Fruit fly (Drosophila melanogaster) whole organism: ENCODE results near the gene dnc.

Source experiments
- CG8478 ChIP-seq: fragments of >200 bp; optimal IDR thresholded peaks from 2 replicates; lab custom pipeline; 2018; ENCODE audit warnings: inconsistent platforms
- Dll ChIP-seq: fragments of >200 bp; optimal IDR thresholded peaks from 2 replicates; lab custom pipeline; 2017
- EcR ChIP-seq, 2 experiments: fragments of >200 bp; optimal IDR thresholded peaks; 2 replicates each; lab custom pipeline; 2017; ENCODE audit warnings: missing biosample characterization in 2 of 2, missing genetic modification characterization in 2 of 2, missing genetic modification reagents in 2 of 2
- pan ChIP-seq: fragments of >200 bp; optimal IDR thresholded peaks from 2 replicates; lab custom pipeline; 2017
- psq ChIP-seq: fragments of >200 bp; optimal IDR thresholded peaks from 2 replicates; lab custom pipeline; 2017
- usp ChIP-seq: fragments of >200 bp; optimal IDR thresholded peaks from 2 replicates; lab custom pipeline; 2017; ENCODE audit warnings: missing biosample characterization, missing genetic modification characterization, mixed read lengths

The dnc gene

DNA sequence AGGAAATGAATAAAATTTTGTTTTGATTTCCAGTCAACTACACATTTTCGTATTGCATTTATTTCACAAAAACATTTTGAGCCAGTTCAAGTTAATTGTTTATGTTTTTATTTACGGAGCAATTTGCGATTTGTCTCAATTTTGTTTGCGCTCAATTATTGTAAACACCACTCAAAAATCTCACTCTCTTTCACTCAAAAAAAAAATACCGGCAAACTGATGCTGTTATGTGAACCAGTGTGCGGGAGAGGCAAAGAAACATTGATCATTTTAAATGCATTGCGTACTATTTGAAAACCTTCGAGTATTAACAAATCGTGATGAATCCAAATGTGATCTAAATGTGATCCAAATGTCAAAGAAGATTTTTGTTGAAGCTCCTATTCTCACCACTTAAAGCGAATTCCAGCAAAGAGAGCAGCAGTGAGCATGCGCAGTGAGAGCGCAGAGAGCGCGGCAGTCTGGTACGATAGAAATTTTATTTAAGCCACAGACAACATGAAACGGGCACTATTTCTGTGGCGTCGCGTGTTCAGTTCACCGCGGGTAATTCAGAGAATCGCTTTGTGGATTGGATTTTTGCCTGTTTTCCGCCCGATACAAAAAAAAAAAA, 196.5 kb downstream of the dnc start, which contains the start of gene Myc:
Gene Myc, plus strand, starts transcription at position 504 of the 613 bp plus-strand sequence.
- TF ChIP-seq CG8478 (lab: Kevin White, UChicago) (no peak), Dll (lab: Kevin White, UChicago) (no peak)

DNA sequence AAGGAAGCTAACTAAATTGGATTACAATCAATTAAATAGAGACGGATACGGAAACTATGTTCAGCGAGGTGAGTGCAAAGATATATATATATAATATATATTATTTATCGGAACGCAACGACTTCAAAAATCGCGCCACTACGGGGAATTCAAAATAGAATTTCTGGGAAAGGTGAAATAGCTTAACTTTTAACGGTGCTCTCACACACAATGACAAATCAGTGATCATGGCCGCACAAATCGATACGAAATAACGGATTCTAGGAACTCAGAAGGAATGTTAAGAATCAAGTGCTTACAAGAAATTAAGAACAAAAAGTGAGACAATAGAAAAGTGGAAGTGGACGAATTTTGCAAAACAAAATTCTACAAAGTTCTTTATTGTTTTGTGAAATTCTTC, 197.4 kb downstream of the dnc start:
- TF ChIP-seq EcR (GFP tag; optimal IDR thresholded peaks at IDR 0.05; lab: Kevin White, UChicago) (no peak), psq (no peak), usp (GFP tag; lab: Kevin White, UChicago) (no peak), pan (no peak), CG8478 (lab: Kevin White, UChicago) (no peak), Dll (lab: Kevin White, UChicago) (no peak)

DNA sequence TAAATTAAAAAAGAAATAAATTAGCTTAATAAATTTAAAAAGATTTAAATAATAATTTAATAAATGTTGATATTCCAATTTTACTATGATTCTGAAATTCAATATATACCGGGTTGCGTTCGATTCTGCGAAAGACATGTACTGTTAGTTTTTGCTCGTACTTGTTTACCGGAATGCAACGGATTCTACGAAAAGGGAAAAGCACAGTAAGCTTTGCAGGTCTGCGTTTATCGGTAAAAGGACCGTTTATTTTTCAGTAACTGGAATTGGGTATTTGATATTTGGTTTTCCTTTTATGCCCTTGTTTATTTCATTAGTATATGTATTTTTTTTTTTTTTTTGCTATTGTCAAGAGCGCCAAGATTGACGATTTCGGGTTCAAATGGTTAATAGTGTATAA, 198.0 kb downstream of the dnc start:
- no peak for TF ChIP-seq psq
- TF ChIP-seq pan, result no peak
- TF ChIP-seq CG8478 (lab: Kevin White, UChicago), result no peak
- TF ChIP-seq Dll (lab: Kevin White, UChicago), result no peak
- no peak for TF ChIP-seq usp (GFP tag; lab: Kevin White, UChicago)
- TF ChIP-seq EcR (GFP tag; optimal IDR thresholded peaks at IDR 0.05; lab: Kevin White, UChicago), result no peak

DNA sequence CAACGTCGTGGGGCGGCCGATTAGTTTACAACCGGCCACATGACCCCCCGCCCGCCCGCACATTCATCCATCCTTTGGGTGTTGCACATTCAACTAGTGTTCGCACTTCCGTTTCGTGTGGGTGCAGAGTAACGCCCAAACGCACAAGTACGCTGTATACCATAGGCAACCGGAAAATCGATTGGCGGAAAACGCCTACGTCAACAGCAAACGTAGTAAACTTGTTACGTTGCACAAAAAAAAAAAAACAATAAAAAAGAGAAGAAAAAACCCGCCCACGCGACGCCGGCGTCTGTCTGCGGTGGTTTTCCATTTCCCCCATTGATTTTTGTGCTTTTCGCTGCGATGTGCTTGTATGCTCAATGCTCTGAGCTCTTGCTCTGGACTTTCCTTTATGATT, 200.2 kb downstream of the dnc start:
- TF ChIP-seq EcR (GFP tag; optimal IDR thresholded peaks at IDR 0.05; lab: Kevin White, UChicago) (no peak), psq (no peak), CG8478 (lab: Kevin White, UChicago) (no peak), usp (GFP tag; lab: Kevin White, UChicago) (no peak), pan (no peak), Dll (lab: Kevin White, UChicago) (no peak)

DNA sequence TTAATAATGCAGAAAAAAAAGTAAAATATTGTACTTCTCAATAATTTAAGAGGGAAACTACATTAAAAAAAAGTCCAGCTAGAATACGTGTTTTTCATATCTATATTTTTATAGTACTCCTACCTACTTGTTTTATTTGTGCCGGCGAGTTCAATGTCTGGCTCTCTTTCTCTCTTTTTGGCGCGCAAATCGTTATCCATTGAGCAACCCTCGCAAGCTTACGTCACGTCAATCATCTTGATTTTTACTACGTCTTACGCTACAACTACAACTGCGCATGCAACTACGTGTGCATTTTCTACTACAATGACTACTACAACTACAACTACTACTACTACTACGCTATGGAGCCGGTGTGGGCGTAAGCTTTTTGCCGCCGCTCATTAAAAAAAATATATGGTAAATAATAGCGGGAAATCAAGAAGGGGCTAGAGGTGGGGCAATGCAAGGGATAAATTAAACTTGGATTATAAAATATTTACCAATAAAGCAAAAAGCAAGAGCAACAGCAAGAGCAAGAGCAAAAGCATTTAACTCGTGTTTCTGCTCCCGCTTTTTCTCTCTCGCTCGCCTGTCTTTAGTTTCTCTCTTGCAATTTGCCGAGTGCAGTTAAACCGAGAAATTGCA, 201.2 kb downstream of the dnc start:
- TF ChIP-seq psq (no peak), Dll (lab: Kevin White, UChicago) (no peak), usp (GFP tag; lab: Kevin White, UChicago) (no peak), pan (no peak), CG8478 (lab: Kevin White, UChicago) (no peak), EcR (GFP tag; optimal IDR thresholded peaks at IDR 0.05; lab: Kevin White, UChicago) (no peak)

DNA sequence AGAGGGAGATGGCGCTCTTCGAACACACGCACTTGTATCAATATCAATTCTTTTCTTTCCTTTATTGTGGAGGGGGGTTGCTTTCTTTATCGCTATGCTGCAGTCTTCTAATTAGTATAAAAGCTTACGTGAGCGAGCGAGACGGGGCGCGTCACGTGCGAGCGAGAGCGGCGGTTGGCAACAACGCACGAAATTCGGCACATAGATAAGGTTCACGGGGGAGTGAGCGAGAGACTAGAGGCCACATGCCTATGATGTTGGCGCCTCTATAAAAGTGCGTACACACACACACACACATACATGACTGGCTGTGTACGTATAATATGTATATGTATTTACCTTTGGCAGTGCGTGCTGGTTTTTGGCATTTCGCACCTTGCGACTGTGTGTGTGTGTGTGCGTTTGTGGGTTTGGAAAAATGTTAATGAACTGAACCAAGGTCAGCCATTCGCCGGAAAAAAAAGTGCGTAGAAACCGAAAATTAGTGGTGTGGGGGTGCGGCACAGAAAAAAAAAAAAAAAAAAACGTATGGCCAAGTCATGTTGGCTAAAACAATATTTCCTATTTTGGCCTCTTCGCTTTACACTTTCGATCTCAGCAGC, 202.4 kb downstream of the dnc start:
- TF ChIP-seq pan, result no peak
- TF ChIP-seq psq, result no peak
- TF ChIP-seq usp (GFP tag; lab: Kevin White, UChicago), result no peak
- TF ChIP-seq EcR (GFP tag; optimal IDR thresholded peaks at IDR 0.05; lab: Kevin White, UChicago), result no peak
- TF ChIP-seq CG8478 (lab: Kevin White, UChicago), result no peak
- TF ChIP-seq Dll (lab: Kevin White, UChicago), result no peak

DNA sequence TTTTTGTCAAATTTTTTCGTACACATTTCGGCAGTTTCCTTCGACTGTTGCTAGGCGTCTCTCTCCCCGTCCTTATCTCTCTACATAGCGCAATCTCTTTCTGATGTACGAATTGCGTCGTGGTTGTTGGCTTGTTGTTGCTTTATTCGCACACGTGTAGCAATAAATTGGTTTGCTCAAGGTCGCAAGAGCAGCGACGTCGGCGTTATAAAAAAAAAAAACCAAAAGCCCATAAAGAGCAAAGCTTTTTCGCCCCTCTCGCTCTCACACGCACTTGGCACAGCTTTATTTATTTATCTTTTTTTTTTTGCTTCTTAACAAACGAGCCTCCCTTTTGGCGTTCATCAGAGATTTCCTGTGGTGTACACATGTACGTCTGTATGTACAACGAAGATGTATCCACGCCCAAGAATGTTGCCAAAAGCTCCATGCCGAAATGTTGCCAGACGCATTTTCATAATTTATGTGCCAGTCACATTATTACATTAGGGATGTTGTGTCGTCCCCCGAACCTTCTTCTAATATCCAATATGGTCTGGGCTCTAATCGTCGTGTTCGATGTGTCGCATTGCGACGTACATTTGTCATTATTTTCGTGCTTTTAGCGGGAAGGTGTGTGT, 203.2 kb downstream of the dnc start:
- TF ChIP-seq usp (GFP tag; lab: Kevin White, UChicago), result no peak
- no peak for TF ChIP-seq Dll (lab: Kevin White, UChicago)
- no peak for TF ChIP-seq CG8478 (lab: Kevin White, UChicago)
- TF ChIP-seq psq, result no peak
- no peak for TF ChIP-seq EcR (GFP tag; optimal IDR thresholded peaks at IDR 0.05; lab: Kevin White, UChicago)
- TF ChIP-seq pan, result no peak

DNA sequence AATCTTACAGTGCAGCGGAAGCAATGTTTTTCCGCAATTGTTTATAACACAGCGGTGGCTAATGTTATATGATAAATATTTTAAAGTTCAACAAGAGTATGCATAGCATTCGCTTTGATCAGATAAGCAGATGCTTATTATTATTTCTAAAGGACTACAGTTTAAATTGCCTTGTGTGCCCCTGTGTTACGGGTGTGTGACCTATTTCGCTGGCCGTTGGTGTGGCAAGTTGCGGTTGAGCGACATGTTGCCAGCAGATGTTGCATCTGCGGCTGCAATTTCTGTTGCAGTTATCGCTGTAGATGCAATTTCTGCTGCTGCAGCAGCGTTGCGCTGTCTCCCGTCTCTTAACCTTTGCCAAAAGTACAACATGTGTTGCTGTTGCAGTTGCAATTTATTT, 204.0 kb downstream of the dnc start:
- no peak for TF ChIP-seq pan
- no peak for TF ChIP-seq usp (GFP tag; lab: Kevin White, UChicago)
- no peak for TF ChIP-seq CG8478 (lab: Kevin White, UChicago)

DNA sequence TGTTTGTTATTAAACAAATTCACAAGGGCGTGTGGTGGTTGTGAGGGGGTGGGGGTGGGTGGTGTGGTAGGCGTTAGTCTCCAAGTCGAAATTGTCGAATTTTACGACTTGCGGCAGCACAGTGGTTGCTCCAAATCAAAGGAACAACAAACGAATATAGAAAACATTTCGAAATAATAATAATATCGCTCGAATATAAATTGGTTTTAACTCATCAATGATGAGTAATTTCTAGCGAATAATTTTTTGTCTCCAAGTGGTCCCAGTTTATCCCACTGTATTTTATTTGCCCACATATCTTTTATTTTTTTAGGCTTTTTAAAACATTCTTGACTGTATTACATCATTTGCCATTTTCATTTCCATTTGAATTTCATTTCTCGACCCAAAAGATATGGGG, 204.7 kb downstream of the dnc start:
- TF ChIP-seq usp (GFP tag; lab: Kevin White, UChicago) (no peak), CG8478 (lab: Kevin White, UChicago) (no peak), EcR (GFP tag; optimal IDR thresholded peaks at IDR 0.05; lab: Kevin White, UChicago) (no peak), Dll (lab: Kevin White, UChicago) (no peak), pan (no peak), psq (no peak)

DNA sequence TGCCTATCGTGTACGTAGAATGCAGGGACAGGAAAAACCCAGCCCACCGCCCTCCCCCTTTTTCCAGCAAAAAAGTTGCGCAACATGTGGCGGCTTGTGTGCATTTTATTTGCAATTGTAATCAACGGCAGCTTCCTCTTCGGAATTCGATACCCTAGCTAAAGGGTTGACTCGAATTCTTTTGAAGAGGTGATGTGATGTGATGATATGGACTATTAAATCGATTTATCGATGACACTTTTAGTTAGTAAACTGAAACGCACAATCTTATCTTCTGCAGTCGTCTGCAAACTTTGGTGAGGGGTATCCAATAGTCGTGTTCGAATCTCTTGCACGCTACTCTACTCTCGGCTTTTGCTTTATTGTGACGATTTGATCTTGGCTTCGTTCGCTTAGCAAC, 205.4 kb downstream of the dnc start:
- TF ChIP-seq psq, result no peak
- no peak for TF ChIP-seq usp (GFP tag; lab: Kevin White, UChicago)
- TF ChIP-seq pan, result peak; percentile 89
- TF ChIP-seq CG8478 (lab: Kevin White, UChicago), result no peak
- no peak for TF ChIP-seq Dll (lab: Kevin White, UChicago)
- TF ChIP-seq EcR (GFP tag; optimal IDR thresholded peaks at IDR 0.05; lab: Kevin White, UChicago), result no peak

DNA sequence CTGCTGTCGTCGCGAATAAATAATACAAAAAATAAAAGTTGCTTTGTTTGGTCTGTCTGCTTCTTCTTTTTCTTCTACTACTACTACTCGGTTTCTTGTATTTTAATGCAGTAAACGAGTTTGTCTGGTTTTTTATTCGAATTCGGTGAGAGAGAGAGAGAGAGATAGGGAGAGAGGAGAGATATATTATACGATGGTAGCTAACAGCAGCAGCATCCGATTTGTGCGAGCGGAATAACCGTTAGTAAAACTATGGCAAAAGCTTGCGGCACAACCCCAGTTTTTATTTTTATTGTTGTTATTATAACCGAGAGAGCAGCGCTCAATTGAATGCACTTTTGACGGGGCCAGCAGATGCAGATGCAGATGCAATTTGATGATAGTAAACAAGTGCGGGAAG, 205.8 kb downstream of the dnc start:
- TF ChIP-seq EcR (GFP tag; optimal IDR thresholded peaks at IDR 0.05; lab: Kevin White, UChicago) (no peak), CG8478 (lab: Kevin White, UChicago) (no peak), usp (GFP tag; lab: Kevin White, UChicago) (no peak), pan (no peak), Dll (lab: Kevin White, UChicago) (no peak), psq (no peak)
